Worm (Caenorhabditis elegans): Measurements from ENCODE around the gene ver-3.

DNA sequence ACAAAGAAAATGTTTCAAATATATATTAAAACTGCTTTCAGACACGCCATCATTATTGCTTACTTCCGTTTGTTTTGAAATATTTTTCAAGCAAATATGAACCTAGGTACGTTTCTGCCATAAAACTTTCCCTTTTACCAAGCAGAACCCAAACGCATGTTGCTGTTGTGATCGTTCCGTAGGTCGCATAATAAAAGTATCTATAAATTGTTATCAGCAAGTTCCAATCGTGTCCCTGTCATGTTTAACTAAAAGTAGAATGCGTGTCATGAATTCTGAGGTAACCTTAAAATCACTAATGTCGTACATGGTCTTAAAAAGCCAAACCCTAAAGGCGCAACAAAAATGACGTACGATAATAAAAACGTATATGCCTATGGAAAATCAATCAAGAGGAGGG, 40.4 kb upstream of the ver-3 start:
- no peak for TF ChIP-seq tab-1 (GFP tag; IDR thresholded peaks at IDR 0.05)
- TF ChIP-seq flt-1 (GFP tag; IDR thresholded peaks at IDR 0.05) = no peak
- no peak for TF ChIP-seq T22C8.4 (GFP tag; IDR thresholded peaks at IDR 0.05)
- TF ChIP-seq med-1 (GFP tag; optimal IDR thresholded peaks at IDR 0.05; ENCODE audit: insufficient read depth) = no peak
- no peak for TF ChIP-seq klf-2 (GFP tag; conservative IDR thresholded peaks at IDR 0.05)
- no peak for TF ChIP-seq ztf-29 (GFP tag; IDR thresholded peaks at IDR 0.05)
